Fruit fly (Drosophila melanogaster): ENCODE measurements around the gene osp.
"Not testable (repeated sequence)": the region's sequence is repeated elsewhere in the genome, so short reads cannot be mapped to it uniquely, and the experiment has no call there.

osp gene

DNA sequence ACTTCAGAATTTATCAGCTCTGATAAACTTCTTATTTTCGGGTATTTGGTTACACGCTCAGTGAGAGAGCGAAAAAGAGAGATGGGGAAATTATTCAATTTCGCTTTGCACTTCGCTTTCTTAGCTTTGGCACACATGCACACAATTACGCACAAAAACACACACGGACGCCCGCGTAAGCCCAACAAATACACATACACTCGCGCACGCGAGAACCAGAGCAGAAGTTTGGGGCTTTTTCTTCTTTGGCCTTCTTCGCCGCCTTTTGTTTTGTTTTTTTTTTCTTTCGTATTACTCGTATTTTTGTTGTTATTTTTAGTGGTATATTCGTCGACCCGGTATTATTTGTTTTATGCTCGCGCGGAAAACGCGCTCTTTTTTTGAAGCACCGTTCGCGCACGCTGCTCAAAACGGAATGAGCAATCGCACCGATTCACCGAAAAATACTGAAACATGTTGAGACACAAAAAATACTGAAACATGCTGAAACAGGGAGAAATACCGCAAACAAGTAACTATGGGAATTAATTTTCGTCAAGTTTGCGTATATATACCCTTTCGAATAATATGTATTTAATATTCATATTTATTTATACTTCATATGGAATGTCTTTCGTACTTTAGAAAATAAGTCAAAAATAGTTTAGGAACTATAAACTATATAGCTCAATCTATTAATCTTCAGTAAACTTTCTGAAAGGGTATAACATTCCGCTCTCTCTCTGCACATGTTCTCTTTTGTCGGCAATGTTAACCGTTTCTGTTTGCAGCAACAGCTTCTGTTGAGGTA, at the start of gene osp:
TSS of gene osp (minus strand) at position 419 of the 790 bp plus-strand sequence.
- TF ChIP-seq CG8301 (tag; optimal IDR thresholded peaks at IDR 0.05) (peak; percentile 99), EcR (GFP tag; optimal IDR thresholded peaks at IDR 0.05) (peak; percentile 82), CG8159 (tag; optimal IDR thresholded peaks at IDR 0.05) (peak; percentile 99), CG9948 (tag; optimal IDR thresholded peaks at IDR 0.05) (peak; percentile 99), Snoo (tag; optimal IDR thresholded peaks at IDR 0.05) (peak; percentile 98), Pif1B (GFP tag; optimal IDR thresholded peaks at IDR 0.05) (peak; percentile 97), CG4496 (GFP tag; IDR thresholded peaks at IDR 0.05) (peak; percentile 99), CG14655 (GFP tag; optimal IDR thresholded peaks at IDR 0.05) (peak; percentile 99), Pif1A (GFP tag; optimal IDR thresholded peaks at IDR 0.05) (peak; percentile 95), CG15710 (tag; optimal IDR thresholded peaks at IDR 0.05) (peak; percentile 100), fd96Ca (GFP tag; IDR thresholded peaks at IDR 0.05) (peak; percentile 60; the same call in 1 of the 3 replicates), CG13204 (GFP tag; optimal IDR thresholded peaks at IDR 0.05) (peak; percentile 90), CG32121 (GFP tag; IDR thresholded peaks at IDR 0.05) (peak; percentile 99), CG34367 (tag; optimal IDR thresholded peaks at IDR 0.05) (peak; percentile 99), rn (GFP tag; IDR thresholded peaks at IDR 0.05) (peak; percentile 98), CG12605 (GFP tag; IDR thresholded peaks at IDR 0.05) (peak; percentile 99), gl (tag; optimal IDR thresholded peaks at IDR 0.05) (peak; percentile 96), Ets98B (GFP tag; IDR thresholded peaks at IDR 0.05) (peak; percentile 99), CG10348 (GFP tag; IDR thresholded peaks at IDR 0.05) (peak; percentile 95), CG17806 (tag; optimal IDR thresholded peaks at IDR 0.05) (peak; percentile 99), D1 (tag; optimal IDR thresholded peaks at IDR 0.05) (peak; percentile 99)

- TF ChIP-seq CG12605 (GFP tag; IDR thresholded peaks at IDR 0.05); EcR (GFP tag; optimal IDR thresholded peaks at IDR 0.05); Pif1B (GFP tag; optimal IDR thresholded peaks at IDR 0.05): not testable (repeated sequence)
Observed at dm6 chr2L:14737669-14738068, 48.5 kb upstream of the osp start, which contains the start of gene CG31775. TSS of gene CG31775 (minus strand) at chr2L:14737769.

dm6 chr2L:14735543-14735942, 46.4 kb upstream of the osp start, which contains the start of gene CG31835:
TSS of gene CG31835 (plus strand) at chr2L:14735843.
- not testable (repeated sequence) for TF ChIP-seq CG9948, CG34367, gl (tag; optimal IDR thresholded peaks at IDR 0.05)

- TF ChIP-seq CG32121 (GFP tag; IDR thresholded peaks at IDR 0.05) (no peak), CG8301 (tag; optimal IDR thresholded peaks at IDR 0.05) (no peak), Pif1A (GFP tag; optimal IDR thresholded peaks at IDR 0.05) (no peak), CG17806 (tag; optimal IDR thresholded peaks at IDR 0.05) (no peak), Snoo (tag; optimal IDR thresholded peaks at IDR 0.05) (no peak), D1 (tag; optimal IDR thresholded peaks at IDR 0.05) (no peak), CG4496 (GFP tag; IDR thresholded peaks at IDR 0.05) (no peak), fd96Ca (GFP tag; IDR thresholded peaks at IDR 0.05) (no peak), CG13204 (GFP tag; optimal IDR thresholded peaks at IDR 0.05) (no peak), Pif1B (GFP tag; optimal IDR thresholded peaks at IDR 0.05) (no peak), Ets98B (GFP tag; IDR thresholded peaks at IDR 0.05) (no peak), CG15710 (tag; optimal IDR thresholded peaks at IDR 0.05) (no peak), CG10348 (GFP tag; IDR thresholded peaks at IDR 0.05) (no peak), CG12605 (GFP tag; IDR thresholded peaks at IDR 0.05) (no peak), CG34367 (tag; optimal IDR thresholded peaks at IDR 0.05) (no peak), EcR (GFP tag; optimal IDR thresholded peaks at IDR 0.05) (no peak), CG9948 (tag; optimal IDR thresholded peaks at IDR 0.05) (no peak), rn (GFP tag; IDR thresholded peaks at IDR 0.05) (no peak), CG14655 (GFP tag; optimal IDR thresholded peaks at IDR 0.05) (no peak), gl (tag; optimal IDR thresholded peaks at IDR 0.05) (no peak)
Observed at dm6 chr2L:14730077-14730476, 40.9 kb upstream of the osp start, which contains the start of gene CG42685. TSS of gene CG42685 (minus strand) at chr2L:14730177.

dm6 chr2L:14713467-14713866, 24.3 kb upstream of the osp start, which contains the start of gene CG34165:
TSS of gene CG34165 (plus strand) at chr2L:14713750.
- TF ChIP-seq CG4496 (GFP tag; IDR thresholded peaks at IDR 0.05): peak; percentile 44; the same call in 1 of the 3 replicates
- no peak for TF ChIP-seq Pif1A (GFP tag; optimal IDR thresholded peaks at IDR 0.05)

- no peak for TF ChIP-seq CG12605 (GFP tag; IDR thresholded peaks at IDR 0.05)
- TF ChIP-seq Snoo (tag; optimal IDR thresholded peaks at IDR 0.05): peak; percentile 54
Observed at dm6 chr2L:14712245-14712644, 23.1 kb upstream of the osp start, which contains the start of gene CG15282. TSS of gene CG15282 (plus strand) at chr2L:14712471.

- TF ChIP-seq CG4496 (GFP tag; IDR thresholded peaks at IDR 0.05) (peak; percentile 77; the same call in 2 of the 3 replicates), Snoo (tag; optimal IDR thresholded peaks at IDR 0.05) (peak; percentile 47), rn (GFP tag; IDR thresholded peaks at IDR 0.05) (0 out of 2 replicates have a peak, but pooled peaks have one; percentile 22), D1 (tag; optimal IDR thresholded peaks at IDR 0.05) (peak; percentile 82), CG15710 (tag; optimal IDR thresholded peaks at IDR 0.05) (no peak)
Observed at dm6 chr2L:14706194-14706593, 17.1 kb upstream of the osp start.
